Worm (Caenorhabditis elegans) whole organism, early embryonic: ENCODE data around the gene Y38H8A.4.

ENCODE experiments used
- B0310.2 ChIP-seq: sonication (generic microtip); optimal IDR thresholded peaks from 2 replicates; lab custom pipeline; 2016; ENCODE audit warnings: mild to moderate bottlenecking, missing genetic modification characterization, missing compliant biosample characterization
- F13C5.2 ChIP-seq: sonication (generic microtip); optimal IDR thresholded peaks from 2 replicates; lab custom pipeline; 2017; ENCODE audit warnings: mild to moderate bottlenecking, missing genetic modification characterization, inconsistent platforms, missing compliant biosample characterization
- aly-1 ChIP-seq: sonication (generic microtip); optimal IDR thresholded peaks from 2 replicates; lab custom pipeline; 2016; ENCODE audit warnings: missing genetic modification characterization, missing compliant biosample characterization
- ama-1 ChIP-seq: fragments of 150-350 bp; optimal IDR thresholded peaks from 2 replicates; lab custom pipeline; 2014
- ceh-13 ChIP-seq: fragments of 200-800 bp; sonication (Bioruptor generic); optimal IDR thresholded peaks from 2 replicates; lab custom pipeline; 2018; ENCODE audit warnings: mild to moderate bottlenecking, missing genetic modification characterization, missing compliant biosample characterization
- ceh-36 ChIP-seq: sonication (generic microtip); optimal IDR thresholded peaks from 2 replicates; lab custom pipeline; 2016; ENCODE audit warnings: missing genetic modification characterization, inconsistent platforms, missing compliant biosample characterization
- ets-7 ChIP-seq: sonication (generic microtip); optimal IDR thresholded peaks from 2 replicates; lab custom pipeline; 2016; ENCODE audit warnings: missing genotype, missing genetic modification characterization, missing compliant biosample characterization
- flt-1 ChIP-seq: fragments of 200-800 bp; sonication (Bioruptor generic); IDR thresholded peaks from 2 replicates; pipeline ENCODE4 v1.3.6; 2022; ENCODE audit warnings: missing genetic modification characterization, missing compliant biosample characterization
- hmbx-1 ChIP-seq: sonication (generic microtip); optimal IDR thresholded peaks from 2 replicates; lab custom pipeline; 2016; ENCODE audit warnings: mild to moderate bottlenecking, missing genetic modification characterization, missing compliant biosample characterization
- hmg-4 ChIP-seq: fragments of 200-800 bp; sonication (Bioruptor generic); optimal IDR thresholded peaks from 2 replicates; lab custom pipeline; 2018; ENCODE audit warnings: mild to moderate bottlenecking, missing genetic modification characterization, missing compliant biosample characterization
- hnd-1 ChIP-seq: sonication (generic microtip); optimal IDR thresholded peaks from 2 replicates; lab custom pipeline; 2016; ENCODE audit warnings: missing genetic modification characterization, missing compliant biosample characterization
- pes-1 ChIP-seq: fragments of 200-800 bp; sonication (Bioruptor generic); IDR thresholded peaks from 2 replicates; pipeline ENCODE4 v1.3.6; 2022; ENCODE audit warnings: missing genetic modification reagents, missing genetic modification characterization, missing compliant biosample characterization
- scrt-1 ChIP-seq: fragments of 200-800 bp; sonication (Bioruptor generic); IDR thresholded peaks from 2 replicates; pipeline ENCODE4 v1.3.6; 2022; ENCODE audit warnings: missing genetic modification characterization, missing compliant biosample characterization
- sea-1 ChIP-seq: fragments of 200-800 bp; sonication (Bioruptor generic); conservative IDR thresholded peaks from 2 replicates; pipeline ENCODE4 v1.3.6; 2022; ENCODE audit warnings: missing genetic modification characterization, missing compliant biosample characterization
- tbx-11 ChIP-seq: fragments of 200-800 bp; sonication (Bioruptor generic); IDR thresholded peaks from 2 replicates; pipeline ENCODE4 v1.3.6; 2022; ENCODE audit warnings: missing genetic modification characterization, missing compliant biosample characterization
- tbx-37 ChIP-seq: fragments of 200-800 bp; sonication (Bioruptor generic); conservative IDR thresholded peaks from 2 replicates; pipeline ENCODE4 v1.3.6; 2022; ENCODE audit warnings: missing genetic modification reagents, missing genetic modification characterization, missing compliant biosample characterization
- tra-4 ChIP-seq: sonication (generic microtip); optimal IDR thresholded peaks from 2 replicates; lab custom pipeline; 2017; ENCODE audit warnings: missing genetic modification characterization, missing compliant biosample characterization

Y38H8A.4 gene

DNA sequence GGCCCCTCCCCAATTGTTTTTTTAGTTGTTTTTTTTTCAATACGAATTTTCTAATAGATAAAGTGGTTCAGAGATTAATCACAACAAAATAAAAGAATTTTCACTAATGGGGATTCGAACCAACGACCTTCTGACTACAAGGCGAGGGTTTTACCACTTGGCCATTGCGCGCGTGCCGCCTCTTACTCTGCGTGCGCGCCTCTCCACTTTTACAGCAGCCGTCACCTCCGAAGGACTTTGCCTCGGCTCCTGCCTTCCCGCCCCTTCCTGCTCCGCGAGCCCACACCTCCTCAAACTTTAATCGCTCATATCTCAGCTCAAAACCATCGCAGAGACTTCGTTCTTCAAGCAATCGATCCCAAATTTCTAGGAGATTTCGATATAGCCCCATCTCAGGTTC, 42.0 kb downstream of the Y38H8A.4 start:
- TF ChIP-seq pes-1 (GFP tag; lab: Robert Waterston, UW) (0 out of 2 replicates have a peak, but pooled peaks have one; percentile 10), tbx-37 (0 out of 2 replicates have a peak, but pooled peaks have one; percentile 16)

DNA sequence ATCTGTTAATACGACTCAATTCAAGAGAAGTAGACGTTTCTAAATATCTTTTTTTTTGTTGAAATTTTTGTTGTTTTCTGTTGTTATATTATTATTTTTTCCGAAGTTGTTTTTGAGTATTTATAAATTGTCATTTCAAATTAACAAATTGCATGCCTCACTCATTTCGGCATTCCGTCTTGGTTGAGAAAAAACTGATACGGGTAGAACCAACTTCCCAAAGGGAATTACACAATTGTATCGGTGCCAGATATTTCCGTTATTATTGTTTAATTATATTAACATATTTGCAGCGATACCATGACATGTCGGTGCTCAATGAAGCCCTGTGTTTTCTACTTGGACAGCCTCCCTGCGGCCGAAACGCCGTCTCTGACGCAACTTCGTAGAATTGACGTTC, 42.9 kb downstream of the Y38H8A.4 start, which contains the start of gene K09B11.4:
Gene K09B11.4, plus strand, starts transcription at position 301 of the 400 bp plus-strand sequence.
- TF ChIP-seq aly-1 = no peak

DNA sequence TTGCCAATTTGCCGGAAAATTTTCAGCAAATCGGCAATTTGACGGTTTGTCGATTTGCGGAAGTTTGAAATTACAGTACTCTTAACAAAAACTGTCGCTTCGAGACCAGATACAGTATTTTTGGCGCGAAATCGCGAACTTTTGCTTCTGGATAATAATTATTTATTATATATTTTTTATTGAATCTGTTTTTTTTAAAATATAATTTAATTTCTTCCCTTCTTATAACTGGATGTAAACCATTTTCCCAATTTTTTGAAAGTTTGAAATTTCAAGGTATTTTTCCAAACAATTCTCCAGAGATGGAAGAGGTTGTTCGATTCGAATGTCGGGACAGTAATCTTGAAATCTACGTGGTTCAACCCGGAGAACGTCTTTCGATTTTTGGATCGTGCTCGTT, 50.0 kb downstream of the Y38H8A.4 start, which contains the start of gene nol-9:
Gene nol-9, plus strand, starts transcription at position 301 of the 400 bp plus-strand sequence.
- TF ChIP-seq ets-7 (tag; lab: Kevin White, UChicago) = no peak
- TF ChIP-seq aly-1 = no peak
- TF ChIP-seq hmbx-1 (tag; lab: Kevin White, UChicago) = no peak
- no peak for TF ChIP-seq tbx-37
- TF ChIP-seq tra-4 (tag; lab: Kevin White, UChicago) = no peak
- no peak for TF ChIP-seq tbx-11 (GFP tag; lab: Robert Waterston, UW)
- TF ChIP-seq hmg-4 (GFP tag; lab: Kevin White, UChicago) = no peak
- TF ChIP-seq B0310.2 (tag; lab: Kevin White, UChicago) = no peak
- TF ChIP-seq hnd-1 (tag; lab: Kevin White, UChicago) = no peak
- TF ChIP-seq sea-1 (GFP tag; lab: Robert Waterston, UW) = no peak
- TF ChIP-seq flt-1 (GFP tag; lab: Robert Waterston, UW) = no peak
- no peak for TF ChIP-seq F13C5.2
- no peak for TF ChIP-seq ceh-36
- no peak for TF ChIP-seq ceh-13 (GFP tag; lab: Kevin White, UChicago)
- no peak for TF ChIP-seq scrt-1
- no peak for TF ChIP-seq ama-1
- TF ChIP-seq pes-1 (GFP tag; lab: Robert Waterston, UW) = no peak
